Worm (Caenorhabditis elegans) whole organism, young adult: ENCODE data around the gene nhr-280.

Experiments
- dpl-1 ChIP-seq: fragments of 150-350 bp; optimal IDR thresholded peaks from 2 replicates; lab custom pipeline; 2014; ENCODE audit warnings: missing biosample characterization, missing genetic modification reagents, missing genetic modification characterization
- gei-17 ChIP-seq: fragments of 200-800 bp; sonication (Bioruptor generic); optimal IDR thresholded peaks from 2 replicates; lab custom pipeline; 2018; ENCODE audit warnings: mild to moderate bottlenecking, missing genetic modification characterization, missing compliant biosample characterization
- nhr-80 ChIP-seq: sonication (generic microtip); optimal IDR thresholded peaks from 2 replicates; lab custom pipeline; 2016; ENCODE audit warnings: missing genetic modification characterization, missing compliant biosample characterization
- pha-4 ChIP-seq: fragments of 150-350 bp; sonication (generic microtip); optimal IDR thresholded peaks from 2 replicates; lab custom pipeline; 2014; ENCODE audit warnings: missing biosample characterization, missing genetic modification reagents, missing genetic modification characterization
- snpc-4 ChIP-seq, 5 experiments: fragments of 150-350 bp in 1 of 5; sonication (generic microtip) in 4 of 5; optimal IDR thresholded peaks; 2 replicates each; lab custom pipeline; 2014 to 2018; ENCODE audit warnings: missing genetic modification characterization in 5 of 5, missing biosample characterization in 3 of 5, antibody characterized with exemption in 2 of 5, mild to moderate bottlenecking in 2 of 5, missing compliant biosample characterization in 2 of 5, missing genotype in 2 of 5, moderate library complexity in 2 of 5, missing genetic modification reagents in 1 of 5
- unc-130 ChIP-seq: sonication (generic microtip); optimal IDR thresholded peaks from 2 replicates; lab custom pipeline; 2016; ENCODE audit warnings: missing genetic modification reagents, missing genetic modification characterization, missing compliant biosample characterization

DNA sequence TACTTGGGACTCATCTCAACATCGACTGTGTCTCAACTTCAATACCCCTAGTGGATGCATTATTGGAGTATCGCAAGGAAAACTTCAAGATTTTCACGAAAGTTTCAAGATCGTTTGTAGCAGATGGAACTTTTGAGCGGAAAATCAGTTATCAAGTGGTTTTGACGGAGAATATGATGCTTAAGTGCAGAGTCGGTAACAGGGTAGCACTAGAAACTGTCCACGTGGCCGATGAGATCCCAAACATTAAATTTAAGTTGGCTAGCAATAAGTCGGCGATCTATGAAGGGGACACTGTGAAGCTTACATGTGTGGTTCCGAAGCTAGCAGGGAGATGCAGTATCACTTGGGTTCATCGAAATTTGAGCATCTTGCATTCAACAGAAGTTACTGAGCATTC, 28.6 kb upstream of the nhr-280 start:
- TF ChIP-seq dpl-1 (GFP tag; lab: Kevin White, UChicago) (no peak), unc-130 (GFP tag; lab: Kevin White, UChicago) (no peak), pha-4 (no peak), nhr-80 (tag; lab: Kevin White, UChicago) (no peak), snpc-4 (GFP tag; optimal IDR thresholded peaks at IDR 0.05; lab: Kevin White, UChicago) (no peak), snpc-4 (tag; optimal IDR thresholded peaks at IDR 0.05; lab: Kevin White, UChicago) (no peak), gei-17 (no peak)
